Worm (Caenorhabditis elegans) whole organism, late embryonic: Measurements from ENCODE around the gene nhr-143.

ENCODE experiments used
- ceh-30 ChIP-seq: fragments of 150-350 bp; optimal IDR thresholded peaks from 2 replicates; lab custom pipeline; 2014; ENCODE audit warnings: missing biosample characterization, missing genetic modification characterization

Gene nhr-143

DNA sequence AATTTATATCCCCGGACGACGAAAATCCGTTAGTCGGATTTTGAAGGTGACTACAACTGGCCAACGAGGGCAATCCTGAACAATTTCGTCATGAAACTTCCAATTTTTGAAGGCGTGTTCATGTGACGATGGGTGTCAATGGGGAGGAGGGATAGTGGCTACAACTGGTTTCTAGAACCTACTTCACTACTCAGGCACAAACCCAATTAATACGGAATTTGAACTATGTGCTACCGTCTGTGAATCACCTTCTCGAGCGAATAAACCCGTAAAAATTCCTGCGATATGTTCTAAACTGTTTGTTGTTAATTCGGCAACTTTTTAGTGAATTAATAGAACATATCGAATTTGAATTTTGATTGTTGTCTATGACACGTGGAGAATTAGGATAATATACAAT, 47.0 kb downstream of the nhr-143 start:
- no peak for TF ChIP-seq ceh-30
